Worm (Caenorhabditis elegans) whole organism, mixed stage, embryonic: Measurements from ENCODE around the gene W01C9.2.

Source experiments
- M03D4.4 ChIP-seq: sonication (generic microtip); optimal IDR thresholded peaks from 2 replicates; lab custom pipeline; 2017; ENCODE audit warnings: mild to moderate bottlenecking, missing genetic modification characterization, missing compliant biosample characterization
- bed-3 ChIP-seq: fragments of 200-800 bp; sonication (Bioruptor generic); optimal IDR thresholded peaks from 3 replicates; lab custom pipeline; 2018; ENCODE audit warnings: mild to moderate bottlenecking, missing genetic modification characterization, moderate library complexity, missing compliant biosample characterization
- elt-1 ChIP-seq: sonication (generic microtip); optimal IDR thresholded peaks from 2 replicates; lab custom pipeline; 2017; ENCODE audit warnings: missing genetic modification characterization, mild to moderate bottlenecking, missing compliant biosample characterization, antibody characterized with exemption, moderate library complexity, borderline replicate concordance; ENCODE audit not compliant: insufficient read depth
- lin-13 ChIP-seq: fragments of 150-350 bp; optimal IDR thresholded peaks from 2 replicates; lab custom pipeline; 2014; ENCODE audit warnings: missing biosample characterization, missing genetic modification characterization
- lsy-2 ChIP-seq: fragments of 150-350 bp; optimal IDR thresholded peaks from 2 replicates; lab custom pipeline; 2014; ENCODE audit warnings: missing biosample characterization, missing genetic modification characterization
- mab-5 ChIP-seq: fragments of 150-350 bp; optimal IDR thresholded peaks from 2 replicates; lab custom pipeline; 2014; ENCODE audit warnings: missing biosample characterization, missing genetic modification characterization
- nhr-237 ChIP-seq: fragments of 150-350 bp; optimal IDR thresholded peaks from 2 replicates; lab custom pipeline; 2014; ENCODE audit warnings: missing biosample characterization, missing genetic modification characterization
- nhr-76 ChIP-seq: sonication (generic microtip); optimal IDR thresholded peaks from 2 replicates; lab custom pipeline; 2017; ENCODE audit warnings: missing biosample characterization, missing genetic modification characterization
- pha-4 ChIP-seq: fragments of 150-350 bp; optimal IDR thresholded peaks from 2 replicates; lab custom pipeline; 2018; ENCODE audit warnings: missing biosample characterization, missing genetic modification reagents, missing genetic modification characterization
- snpc-4 ChIP-seq: fragments of 150-350 bp; optimal IDR thresholded peaks from 2 replicates; lab custom pipeline; 2014; ENCODE audit warnings: missing biosample characterization, missing genetic modification characterization
- unc-120 ChIP-seq: sonication (generic microtip); optimal IDR thresholded peaks from 2 replicates; lab custom pipeline; 2017; ENCODE audit warnings: missing genetic modification characterization, missing compliant biosample characterization; ENCODE audit not compliant: poor library complexity, severe bottlenecking
- unc-39 ChIP-seq: fragments of 150-350 bp; optimal IDR thresholded peaks from 2 replicates; lab custom pipeline; 2014; ENCODE audit warnings: missing biosample characterization, missing genetic modification characterization
- unc-62 ChIP-seq: fragments of 150-350 bp; optimal IDR thresholded peaks from 2 replicates; lab custom pipeline; 2014; ENCODE audit warnings: missing biosample characterization, missing genetic modification reagents, missing genetic modification characterization
- ztf-11 ChIP-seq: fragments of 150-350 bp; optimal IDR thresholded peaks from 2 replicates; lab custom pipeline; 2014; ENCODE audit warnings: missing biosample characterization, missing genetic modification characterization

DNA sequence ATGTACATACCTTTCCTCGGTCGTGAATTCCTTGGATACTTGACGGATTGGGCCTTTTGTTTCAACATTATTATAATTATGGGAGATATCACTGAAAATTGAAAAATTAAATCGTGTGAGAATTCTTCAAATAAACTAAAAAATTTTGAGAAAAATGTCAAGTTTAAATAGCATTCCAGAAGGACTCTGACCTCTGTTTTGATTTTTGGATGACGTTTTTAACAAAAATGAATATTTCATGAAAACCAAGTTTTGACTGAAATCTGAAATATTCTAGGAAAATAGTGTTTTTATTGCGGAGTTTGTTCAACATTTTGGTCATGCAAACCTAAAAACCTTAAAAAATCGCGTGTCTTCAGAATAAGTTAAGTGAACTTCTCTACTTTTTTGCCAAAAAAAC, 20.0 kb downstream of the W01C9.2 start, which contains the start of gene glb-27:
- TF ChIP-seq elt-1 (no peak), nhr-76 (tag; lab: Kevin White, UChicago) (no peak), bed-3 (no peak), pha-4 (tag; lab: Kevin White, UChicago) (no peak), lin-13 (tag; lab: Kevin White, UChicago) (no peak), unc-120 (tag; lab: Kevin White, UChicago) (no peak), unc-62 (no peak), nhr-237 (tag; lab: Kevin White, UChicago) (no peak), unc-39 (no peak), snpc-4 (tag; lab: Kevin White, UChicago) (no peak), mab-5 (tag; lab: Kevin White, UChicago) (no peak), lsy-2 (tag; lab: Kevin White, UChicago) (no peak), ztf-11 (tag; lab: Kevin White, UChicago) (no peak), M03D4.4 (tag; lab: Kevin White, UChicago) (no peak)
